Fruit fly (Drosophila melanogaster): ENCODE results near the gene CG13813.

The CG13813 gene

dm6 chr3L:20212022-20212421 lies 19.4 kb upstream of the CG13813 start, which contains the start of gene CG7017 (continued):
- TF ChIP-seq Max (GFP tag; optimal IDR thresholded peaks at IDR 0.05), result no peak

- TF ChIP-seq Ets65A (GFP tag) (no peak), exex (tag; optimal IDR thresholded peaks at IDR 0.05) (peak; percentile 98), CG32532 (GFP tag; IDR thresholded peaks at IDR 0.05) (no peak), jing (GFP tag; optimal IDR thresholded peaks at IDR 0.05) (no peak), ab (GFP tag; optimal IDR thresholded peaks at IDR 0.05) (no peak), CG14014 (GFP tag; IDR thresholded peaks at IDR 0.05) (no peak), CG18011 (GFP tag; optimal IDR thresholded peaks at IDR 0.05) (no peak), toy (GFP tag; IDR thresholded peaks at IDR 0.05) (no peak), croc (GFP tag; conservative IDR thresholded peaks at IDR 0.05) (no peak), CG15011 (GFP tag; optimal IDR thresholded peaks at IDR 0.05) (no peak), dati (GFP tag; IDR thresholded peaks at IDR 0.05) (no peak), sd (tag; optimal IDR thresholded peaks at IDR 0.05) (peak; percentile 70), fd64A (GFP tag; optimal IDR thresholded peaks at IDR 0.05) (no peak), odd (GFP tag; optimal IDR thresholded peaks at IDR 0.05) (no peak)
Measured at dm6 chr3L:20220374-20220773, 11.1 kb upstream of the CG13813 start, which contains the start of gene CG6933. Gene CG6933, minus strand, starts transcription at chr3L:20220420.

DNA sequence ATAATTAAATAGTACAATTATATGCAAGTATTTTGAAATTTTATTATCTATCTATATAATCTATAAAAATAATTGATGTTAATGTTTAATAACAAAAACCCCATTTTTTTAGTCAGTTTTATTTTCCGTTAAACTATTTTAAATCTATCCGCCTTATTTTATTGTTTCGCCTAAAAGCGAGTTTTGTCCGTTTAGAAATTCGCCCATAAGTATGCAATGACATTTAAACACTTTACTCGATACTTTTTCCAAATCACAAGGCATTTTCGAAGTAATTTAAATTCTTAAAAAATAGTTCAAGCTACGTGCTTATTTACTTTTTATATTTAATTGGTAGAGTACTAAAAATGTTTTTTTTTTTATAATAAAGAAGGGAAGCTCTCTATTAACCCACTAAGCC lies 10.6 kb upstream of the CG13813 start:
- TF ChIP-seq CG16863 (GFP tag; optimal IDR thresholded peaks at IDR 0.05) (peak; percentile 55), stwl (tag; optimal IDR thresholded peaks at IDR 0.05) (peak; percentile 6), Dip2 (GFP tag; IDR thresholded peaks at IDR 0.05) (no peak), Deaf1 (tag; optimal IDR thresholded peaks at IDR 0.05) (no peak), CG12155 (GFP tag; optimal IDR thresholded peaks at IDR 0.05) (peak; percentile 67), Myb (GFP tag; optimal IDR thresholded peaks at IDR 0.05) (peak; percentile 84), BEAF-32 (GFP tag; optimal IDR thresholded peaks at IDR 0.05) (peak; percentile 30), Dp (GFP tag; optimal IDR thresholded peaks at IDR 0.05) (peak; percentile 41), E2f2 (GFP tag; IDR thresholded peaks at IDR 0.05) (peak; percentile 44)

DNA sequence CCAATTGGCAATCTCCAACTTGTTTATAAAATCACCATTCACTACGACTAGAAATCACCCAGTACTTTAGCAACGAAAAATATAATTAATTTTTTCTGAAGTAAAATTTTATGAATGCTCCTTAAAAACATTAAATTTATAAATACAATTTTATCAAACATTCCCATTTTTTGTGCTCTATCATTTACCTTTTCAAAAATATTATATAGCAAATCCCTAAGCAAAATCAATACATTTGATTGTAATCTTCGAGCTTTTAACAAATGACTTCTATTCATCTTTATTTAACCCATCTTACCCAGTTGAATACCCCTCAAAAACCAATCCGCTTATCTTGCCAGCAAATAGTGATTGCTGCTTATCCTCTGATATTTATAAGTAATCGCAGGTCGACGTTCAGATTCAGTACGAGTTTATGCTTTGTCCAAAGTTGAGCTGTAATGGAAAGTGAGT lies 10.0 kb upstream of the CG13813 start, which contains the start of gene CG17145:
Gene CG17145, plus strand, starts transcription at position 403 of the 453 bp plus-strand sequence.
- TF ChIP-seq yki (optimal IDR thresholded peaks at IDR 0.05), result no peak
- TF ChIP-seq Sry-β (GFP tag; optimal IDR thresholded peaks at IDR 0.05), result no peak
- TF ChIP-seq CG34376 (GFP tag; optimal IDR thresholded peaks at IDR 0.05), result peak; percentile 40
- TF ChIP-seq ac (GFP tag; optimal IDR thresholded peaks at IDR 0.05), result no peak
- TF ChIP-seq grn (GFP tag; optimal IDR thresholded peaks at IDR 0.05), result peak; percentile 50
- TF ChIP-seq chm (GFP tag; IDR thresholded peaks at IDR 0.05), result no peak
- no peak for TF ChIP-seq CG10147 (GFP tag; optimal IDR thresholded peaks at IDR 0.05)
- TF ChIP-seq MTF-1 (GFP tag; optimal IDR thresholded peaks at IDR 0.05; ENCODE audit: borderline replicate concordance), result no peak
- no peak for TF ChIP-seq sima (GFP tag; optimal IDR thresholded peaks at IDR 0.05)
- peak; percentile 63 for TF ChIP-seq CG2678 (tag; optimal IDR thresholded peaks at IDR 0.05)
- TF ChIP-seq luna (GFP tag; optimal IDR thresholded peaks at IDR 0.05), result no peak
- TF ChIP-seq CoRest (tag; optimal IDR thresholded peaks at IDR 0.05), result peak; percentile 52
- no peak for TF ChIP-seq aop (GFP tag; IDR thresholded peaks at IDR 0.05)
- TF ChIP-seq Hr51 (GFP tag; optimal IDR thresholded peaks at IDR 0.05), result peak in 1 of 2 experiments; percentile 56
- no peak for TF ChIP-seq gro (GFP tag; optimal IDR thresholded peaks at IDR 0.05)
- no peak for TF ChIP-seq CG17568 (GFP tag; optimal IDR thresholded peaks at IDR 0.05)
- TF ChIP-seq dan (GFP tag; IDR thresholded peaks at IDR 0.05), result no peak
- TF ChIP-seq kay (GFP tag; optimal IDR thresholded peaks at IDR 0.05), result no peak
- TF ChIP-seq gce (GFP tag; IDR thresholded peaks at IDR 0.05), result no peak
- no peak for TF ChIP-seq esg (GFP tag; conservative IDR thresholded peaks at IDR 0.05)
- TF ChIP-seq CG3281 (GFP tag; optimal IDR thresholded peaks at IDR 0.05), result peak; percentile 68
- no peak for TF ChIP-seq slp2 (GFP tag; optimal IDR thresholded peaks at IDR 0.05)
- peak; percentile 7 for TF ChIP-seq fd3F (GFP tag; optimal IDR thresholded peaks at IDR 0.05)
- no peak for TF ChIP-seq insv (GFP tag; optimal IDR thresholded peaks at IDR 0.05)
- no peak for TF ChIP-seq CG4820 (GFP tag; optimal IDR thresholded peaks at IDR 0.05)
